Comparison of ENCODE assay signal across 2 fruit fly cellular contexts in the genomic region with DNA sequence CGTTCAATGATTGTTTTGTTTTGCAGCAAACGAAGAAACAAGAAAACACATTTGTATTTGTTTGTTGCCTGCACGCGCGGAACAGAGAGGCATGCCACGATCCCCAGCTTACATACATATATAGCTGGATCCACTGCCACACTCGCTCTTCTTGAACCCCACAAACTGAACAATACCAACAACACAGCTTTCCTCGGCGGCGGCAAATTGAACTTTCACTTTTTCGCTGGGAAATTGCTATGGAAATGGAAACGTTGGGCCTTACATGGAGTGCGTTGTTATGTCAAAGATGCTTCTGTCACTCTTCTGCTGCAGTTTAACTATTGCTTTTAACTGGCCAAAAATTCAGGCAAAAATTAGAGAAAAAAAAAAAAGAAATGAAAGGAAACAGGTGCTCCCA.
TF ChIP-seq lines count a peak whose summit lies in the region.

No protein-coding gene starts in this region.

- TF ChIP-seq CTCF in whole organism, embryonic (GFP tag; optimal IDR thresholded peaks at IDR 0.05; lab: Kevin White, UChicago): no peak

TF ChIP-seq in whole organism, embryonic, 481 proteins besides CTCF, POLR2A, EP300 and RAD21:
- no peak for TF ChIP-seq Usf (GFP tag; optimal IDR thresholded peaks at IDR 0.05; lab: Kevin White, UChicago)
- TF ChIP-seq NC2β (GFP tag; optimal IDR thresholded peaks at IDR 0.05; lab: Kevin White, UChicago): no peak
- TF ChIP-seq sens (GFP tag; lab: Kevin White, UChicago): peak; percentile 9
- TF ChIP-seq CG14667 (GFP tag; IDR thresholded peaks at IDR 0.05; lab: Robert Waterston, UW): no peak
- TF ChIP-seq Chrac-16 (GFP tag; optimal IDR thresholded peaks at IDR 0.05; lab: Kevin White, UChicago): no peak
- no peak for TF ChIP-seq bab2 (GFP tag; optimal IDR thresholded peaks at IDR 0.05; lab: Kevin White, UChicago)
- no peak for TF ChIP-seq CG31388 (GFP tag; optimal IDR thresholded peaks at IDR 0.05; lab: Kevin White, UChicago)
- no peak for TF ChIP-seq Drgx (GFP tag; IDR thresholded peaks at IDR 0.05; lab: Robert Waterston, UW)
- no peak for TF ChIP-seq CG6813 (GFP tag; optimal IDR thresholded peaks at IDR 0.05; lab: Kevin White, UChicago)
- no peak for TF ChIP-seq gce (GFP tag; IDR thresholded peaks at IDR 0.05; lab: Robert Waterston, UW)
- TF ChIP-seq gcm2 (GFP tag; optimal IDR thresholded peaks at IDR 0.05; lab: Kevin White, UChicago): no peak
- no peak for TF ChIP-seq stc (GFP tag; IDR thresholded peaks at IDR 0.05; lab: Robert Waterston, UW)
- TF ChIP-seq CG10431 (GFP tag; optimal IDR thresholded peaks at IDR 0.05; lab: Kevin White, UChicago): peak; percentile 47
- TF ChIP-seq CG3838 (GFP tag; optimal IDR thresholded peaks at IDR 0.05; lab: Kevin White, UChicago): no peak
- peak; percentile 5 for TF ChIP-seq kni (GFP tag; optimal IDR thresholded peaks at IDR 0.05; lab: Kevin White, UChicago)
- no peak for TF ChIP-seq Dll (GFP tag; IDR thresholded peaks at IDR 0.05; lab: Robert Waterston, UW; ENCODE audit: partially characterized antibody)
- peak; percentile 29 for TF ChIP-seq CG33557 (GFP tag; optimal IDR thresholded peaks at IDR 0.05; lab: Kevin White, UChicago)
- peak; percentile 12 for TF ChIP-seq cg (GFP tag; optimal IDR thresholded peaks at IDR 0.05; lab: Kevin White, UChicago)
- peak; percentile 97 for TF ChIP-seq Blimp-1 (GFP tag; optimal IDR thresholded peaks at IDR 0.05; lab: Kevin White, UChicago)
- TF ChIP-seq CG1603 (tag; optimal IDR thresholded peaks at IDR 0.05; lab: Kevin White, UChicago): no peak

TF ChIP-seq in whole organism, prepupa, 60 proteins besides CTCF, POLR2A, EP300 and RAD21:
- no peak for TF ChIP-seq pdm3 (GFP tag; optimal IDR thresholded peaks at IDR 0.05; lab: Kevin White, UChicago)
- TF ChIP-seq CG8119 (GFP tag; IDR thresholded peaks at IDR 0.05; lab: Robert Waterston, UW): no peak
- TF ChIP-seq Blimp-1 (GFP tag; optimal IDR thresholded peaks at IDR 0.05; lab: Kevin White, UChicago): peak; percentile 71
- no peak for TF ChIP-seq cyc (GFP tag; optimal IDR thresholded peaks at IDR 0.05; lab: Kevin White, UChicago)
- TF ChIP-seq CG15336 (GFP tag; IDR thresholded peaks at IDR 0.05; lab: Robert Waterston, UW): peak; percentile 6; the same call in 1 of the 2 replicates
- TF ChIP-seq CG32006 (GFP tag; optimal IDR thresholded peaks at IDR 0.05; lab: Kevin White, UChicago): no peak
- TF ChIP-seq esn (GFP tag; optimal IDR thresholded peaks at IDR 0.05; lab: Kevin White, UChicago): no peak
- TF ChIP-seq CG6276 (GFP tag; optimal IDR thresholded peaks at IDR 0.05; lab: Kevin White, UChicago): no peak
